Worm (Caenorhabditis elegans): ENCODE measurements around the gene col-144.

Gene col-144

DNA sequence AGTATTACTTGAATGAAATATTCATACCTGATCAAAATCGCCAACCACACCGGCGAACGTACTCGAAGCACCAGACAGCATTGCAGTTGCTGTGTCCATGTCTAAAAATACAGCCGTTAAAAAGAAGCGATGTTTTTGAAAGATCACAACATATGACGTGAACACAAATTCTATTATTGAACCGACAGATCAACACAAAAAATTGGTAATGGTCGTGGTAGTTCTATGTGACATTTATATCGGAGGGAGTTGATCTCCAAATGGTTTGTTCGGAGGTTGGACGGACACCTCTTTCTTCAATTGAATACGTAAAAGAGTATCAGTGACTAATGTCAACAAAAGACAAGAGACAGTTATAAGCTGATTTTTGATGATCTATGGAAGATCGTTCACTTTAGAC is 19.1 kb downstream of the col-144 start, which contains the start of gene pitr-3:
pitr-3 (minus strand) TSS at position 101 of the 400 bp plus-strand sequence.
- TF ChIP-seq nhr-28 (tag; optimal IDR thresholded peaks at IDR 0.05) (no peak), unc-39 (tag; optimal IDR thresholded peaks at IDR 0.05) (no peak), nhr-43 (tag; optimal IDR thresholded peaks at IDR 0.05; ENCODE audit: poor library complexity, severe bottlenecking) (no peak), ceh-28 (tag; optimal IDR thresholded peaks at IDR 0.05) (no peak), ztf-11 (tag; optimal IDR thresholded peaks at IDR 0.05) (no peak), nhr-76 (tag; optimal IDR thresholded peaks at IDR 0.05) (no peak), snpc-4 (tag; optimal IDR thresholded peaks at IDR 0.05) (no peak), nhr-25 (tag; optimal IDR thresholded peaks at IDR 0.05) (no peak), ama-1 (optimal IDR thresholded peaks at IDR 0.05) (no peak), ZK546.5 (tag; optimal IDR thresholded peaks at IDR 0.05) (no peak), tbx-2 (tag; optimal IDR thresholded peaks at IDR 0.05) (no peak), fos-1 (tag; optimal IDR thresholded peaks at IDR 0.05) (no peak), elt-1 (tag; optimal IDR thresholded peaks at IDR 0.05) (no peak), R02D3.7 (tag; optimal IDR thresholded peaks at IDR 0.05) (no peak), nfya-1 (tag; optimal IDR thresholded peaks at IDR 0.05; ENCODE audit: insufficient read depth) (no peak), jun-1 (tag; optimal IDR thresholded peaks at IDR 0.05) (no peak), mml-1 (tag; optimal IDR thresholded peaks at IDR 0.05) (no peak), ceh-82 (tag; optimal IDR thresholded peaks at IDR 0.05) (no peak), fkh-10 (GFP tag; optimal IDR thresholded peaks at IDR 0.05) (no peak)

ce11 chrV:9137618-9138017 is 22.8 kb downstream of the col-144 start, which contains the start of gene pitr-2:
Gene pitr-2, minus strand, starts transcription at chrV:9137718.
- TF ChIP-seq nfya-1 (tag; optimal IDR thresholded peaks at IDR 0.05; ENCODE audit: insufficient read depth) (no peak), unc-62 (GFP tag; optimal IDR thresholded peaks at IDR 0.05) (no peak), pha-4 (tag; optimal IDR thresholded peaks at IDR 0.05) (no peak), mdl-1 (tag; optimal IDR thresholded peaks at IDR 0.05) (no peak), pqm-1 (tag; optimal IDR thresholded peaks at IDR 0.05) (no peak), nhr-28 (tag; optimal IDR thresholded peaks at IDR 0.05) (no peak), nhr-237 (tag; optimal IDR thresholded peaks at IDR 0.05) (no peak), unc-39 (tag; optimal IDR thresholded peaks at IDR 0.05) (no peak), fkh-10 (GFP tag; optimal IDR thresholded peaks at IDR 0.05) (no peak), lin-39 (tag; optimal IDR thresholded peaks at IDR 0.05) (no peak), nhr-43 (tag; optimal IDR thresholded peaks at IDR 0.05; ENCODE audit: poor library complexity, severe bottlenecking) (no peak), eor-1 (tag; optimal IDR thresholded peaks at IDR 0.05) (no peak), ztf-4 (tag; optimal IDR thresholded peaks at IDR 0.05) (no peak)

DNA sequence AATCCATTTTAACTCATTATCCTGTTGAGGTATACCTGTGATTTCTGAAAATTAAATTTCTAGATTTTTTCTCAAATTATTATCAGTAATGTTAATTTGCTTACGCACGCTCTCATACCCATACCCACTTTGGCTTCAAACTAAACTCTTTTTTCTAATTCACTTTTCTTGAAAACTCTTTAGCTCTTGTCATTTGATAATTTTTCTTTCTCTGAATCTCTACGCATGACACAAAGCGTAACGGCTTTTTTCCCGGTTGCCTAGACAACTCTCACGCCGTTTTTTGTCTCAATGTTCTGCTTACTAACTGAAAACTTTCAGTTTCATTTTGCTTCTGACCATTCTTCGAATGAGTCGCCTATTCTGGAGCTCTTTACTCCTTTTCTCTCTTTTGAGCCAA is 26.5 kb downstream of the col-144 start, which contains the start of gene B0222.1:
B0222.1 (plus strand) TSS at position 306 of the 400 bp plus-strand sequence.
- TF ChIP-seq mdl-1 (tag; optimal IDR thresholded peaks at IDR 0.05) (no peak), nhr-67 (tag; optimal IDR thresholded peaks at IDR 0.05) (no peak), nfya-1 (tag; optimal IDR thresholded peaks at IDR 0.05; ENCODE audit: insufficient read depth) (no peak), nhr-11 (tag; optimal IDR thresholded peaks at IDR 0.05) (peak; percentile 3), daf-12 (tag; optimal IDR thresholded peaks at IDR 0.05) (no peak), zag-1 (tag; optimal IDR thresholded peaks at IDR 0.05) (no peak)

DNA sequence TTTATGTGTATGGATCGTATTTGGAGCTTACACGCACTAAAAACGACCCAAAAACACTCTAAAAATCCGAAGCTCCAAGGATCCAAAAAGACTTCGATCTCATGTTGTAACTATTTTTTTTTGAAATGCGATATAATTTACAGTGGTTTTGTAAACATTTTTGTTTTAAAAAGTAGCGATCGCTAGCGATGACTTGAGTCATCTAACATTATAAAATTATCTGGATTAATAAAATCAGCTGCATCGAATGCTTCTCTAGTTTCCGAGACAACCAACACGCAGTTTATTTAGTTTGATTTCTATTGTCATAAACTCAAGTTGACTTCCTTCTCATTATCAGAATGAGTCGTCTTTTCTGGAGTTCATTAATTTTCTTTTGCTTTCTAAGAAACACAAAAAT is 28.4 kb downstream of the col-144 start, which contains the start of gene F21C10.1:
F21C10.1 (plus strand) TSS at position 301 of the 400 bp plus-strand sequence.
- TF ChIP-seq nhr-28 (tag; optimal IDR thresholded peaks at IDR 0.05) = no peak
- no peak for TF ChIP-seq nhr-67 (tag; optimal IDR thresholded peaks at IDR 0.05)
- TF ChIP-seq nhr-237 (tag; optimal IDR thresholded peaks at IDR 0.05) = no peak
- TF ChIP-seq elt-2 (tag; optimal IDR thresholded peaks at IDR 0.05) = no peak
- no peak for TF ChIP-seq hmg-11 (tag; optimal IDR thresholded peaks at IDR 0.05)
- TF ChIP-seq fkh-10 (GFP tag; optimal IDR thresholded peaks at IDR 0.05) = no peak
- no peak for TF ChIP-seq fkh-2 (tag; optimal IDR thresholded peaks at IDR 0.05)
- TF ChIP-seq nhr-12 (tag; optimal IDR thresholded peaks at IDR 0.05) = no peak
- no peak for TF ChIP-seq ztf-4 (tag; optimal IDR thresholded peaks at IDR 0.05)
- TF ChIP-seq R02D3.7 (tag; optimal IDR thresholded peaks at IDR 0.05) = no peak
- no peak for TF ChIP-seq nhr-77 (tag; optimal IDR thresholded peaks at IDR 0.05)
- TF ChIP-seq fos-1 (tag; optimal IDR thresholded peaks at IDR 0.05) = no peak
- no peak for TF ChIP-seq pha-4 (tag; optimal IDR thresholded peaks at IDR 0.05)
- TF ChIP-seq pqm-1 (tag; optimal IDR thresholded peaks at IDR 0.05) = no peak
- no peak for TF ChIP-seq unc-39 (tag; optimal IDR thresholded peaks at IDR 0.05)

Measured in whole organism, L3 larva.